Worm (Caenorhabditis elegans) whole organism, L3 larva: Measurements from ENCODE around the gene Y116A8C.33.

Source experiments
- R02D3.7 ChIP-seq: fragments of 150-350 bp; optimal IDR thresholded peaks from 2 replicates; lab custom pipeline; 2014; ENCODE audit warnings: missing biosample characterization, missing genetic modification characterization
- ZK546.5 ChIP-seq: sonication (generic microtip); optimal IDR thresholded peaks from 2 replicates; lab custom pipeline; 2017; ENCODE audit warnings: missing biosample characterization, missing genetic modification characterization
- aly-2 ChIP-seq: fragments of 150-350 bp; optimal IDR thresholded peaks from 2 replicates; lab custom pipeline; 2014; ENCODE audit warnings: missing biosample characterization, missing genetic modification characterization
- ceh-16 ChIP-seq: sonication (generic microtip); optimal IDR thresholded peaks from 2 replicates; lab custom pipeline; 2017; ENCODE audit warnings: missing biosample characterization, missing genetic modification characterization
- ceh-28 ChIP-seq: fragments of 150-350 bp; optimal IDR thresholded peaks from 2 replicates; lab custom pipeline; 2014; ENCODE audit warnings: missing biosample characterization, missing genetic modification reagents, missing genetic modification characterization
- ceh-82 ChIP-seq: fragments of 150-350 bp; optimal IDR thresholded peaks from 2 replicates; lab custom pipeline; 2014; ENCODE audit warnings: missing biosample characterization, missing genetic modification characterization
- ceh-9 ChIP-seq: sonication (generic microtip); optimal IDR thresholded peaks from 2 replicates; lab custom pipeline; 2018; ENCODE audit warnings: missing biosample characterization, missing genetic modification characterization
- daf-12 ChIP-seq: fragments of 150-350 bp; optimal IDR thresholded peaks from 2 replicates; lab custom pipeline; 2014; ENCODE audit warnings: missing biosample characterization, missing genetic modification reagents, missing genetic modification characterization
- egl-27 ChIP-seq: sonication (generic microtip); optimal IDR thresholded peaks from 4 replicates; lab custom pipeline; 2017; ENCODE audit warnings: missing biosample characterization, missing genetic modification reagents, missing genetic modification characterization
- egl-5 ChIP-seq: fragments of 150-350 bp; optimal IDR thresholded peaks from 2 replicates; lab custom pipeline; 2017; ENCODE audit warnings: missing biosample characterization, missing genetic modification reagents, missing genetic modification characterization, inconsistent platforms
- elt-1 ChIP-seq: fragments of 150-350 bp; optimal IDR thresholded peaks from 2 replicates; lab custom pipeline; 2014; ENCODE audit warnings: missing biosample characterization, missing genetic modification characterization
- elt-2 ChIP-seq: sonication (generic microtip); optimal IDR thresholded peaks from 2 replicates; lab custom pipeline; 2016; ENCODE audit warnings: missing genetic modification reagents, mild to moderate bottlenecking, missing genetic modification characterization, missing compliant biosample characterization
- elt-3 ChIP-seq, 3 experiments: fragments of 150-350 bp in 1 of 3; sonication (generic microtip) in 2 of 3; optimal IDR thresholded peaks; 2 replicates in 2 of 3; 4 replicates in 1 of 3; lab custom pipeline; 2014 to 2017; ENCODE audit warnings: missing biosample characterization in 3 of 3, missing genetic modification characterization in 3 of 3
- eor-1 ChIP-seq, 2 experiments: fragments of 150-350 bp; optimal IDR thresholded peaks; 2 replicates each; lab custom pipeline; 2014 to 2018; ENCODE audit warnings: missing biosample characterization in 2 of 2, missing genetic modification characterization in 2 of 2
- fkh-10 ChIP-seq: sonication (generic microtip); optimal IDR thresholded peaks from 2 replicates; lab custom pipeline; 2017; ENCODE audit warnings: missing biosample characterization, missing genetic modification reagents, missing genetic modification characterization
- fos-1 ChIP-seq: fragments of 150-350 bp; optimal IDR thresholded peaks from 2 replicates; lab custom pipeline; 2014; ENCODE audit warnings: missing biosample characterization, missing genetic modification characterization
- hmg-11 ChIP-seq: sonication (generic microtip); optimal IDR thresholded peaks from 2 replicates; lab custom pipeline; 2016; ENCODE audit warnings: missing genetic modification characterization, missing compliant biosample characterization
- lin-15B ChIP-seq: fragments of 150-350 bp; optimal IDR thresholded peaks from 2 replicates; lab custom pipeline; 2014; ENCODE audit warnings: missing biosample characterization, missing genetic modification characterization
- lin-39 ChIP-seq: fragments of 150-350 bp; optimal IDR thresholded peaks from 2 replicates; lab custom pipeline; 2018; ENCODE audit warnings: missing biosample characterization, missing genetic modification reagents, missing genetic modification characterization
- lsy-12 ChIP-seq: sonication (generic microtip); optimal IDR thresholded peaks from 2 replicates; lab custom pipeline; 2016; ENCODE audit warnings: mild to moderate bottlenecking, missing genetic modification characterization, missing compliant biosample characterization
- nhr-11 ChIP-seq: fragments of 150-350 bp; optimal IDR thresholded peaks from 2 replicates; lab custom pipeline; 2014; ENCODE audit warnings: missing biosample characterization, missing genetic modification characterization
- nhr-12 ChIP-seq: fragments of 150-350 bp; optimal IDR thresholded peaks from 2 replicates; lab custom pipeline; 2014; ENCODE audit warnings: missing biosample characterization, missing genetic modification characterization
- nhr-23 ChIP-seq: fragments of 150-350 bp; optimal IDR thresholded peaks from 2 replicates; lab custom pipeline; 2014; ENCODE audit warnings: missing biosample characterization, missing genetic modification reagents, missing genetic modification characterization
- nhr-237 ChIP-seq: fragments of 150-350 bp; optimal IDR thresholded peaks from 2 replicates; lab custom pipeline; 2014; ENCODE audit warnings: missing biosample characterization, missing genetic modification characterization
- nhr-25 ChIP-seq: sonication (generic microtip); optimal IDR thresholded peaks from 2 replicates; lab custom pipeline; 2017; ENCODE audit warnings: missing biosample characterization, missing genetic modification characterization
- nhr-43 ChIP-seq: sonication (generic microtip); optimal IDR thresholded peaks from 2 replicates; lab custom pipeline; 2016; ENCODE audit warnings: mild to moderate bottlenecking, missing genetic modification characterization, missing compliant biosample characterization; ENCODE audit not compliant: poor library complexity, severe bottlenecking
- nhr-67 ChIP-seq: fragments of 150-350 bp; optimal IDR thresholded peaks from 2 replicates; lab custom pipeline; 2014; ENCODE audit warnings: missing biosample characterization, missing genetic modification characterization
- nhr-77 ChIP-seq: fragments of 150-350 bp; optimal IDR thresholded peaks from 2 replicates; lab custom pipeline; 2014; ENCODE audit warnings: missing biosample characterization, missing genetic modification characterization
- pqm-1 ChIP-seq: fragments of 150-350 bp; optimal IDR thresholded peaks from 2 replicates; lab custom pipeline; 2017; ENCODE audit warnings: missing biosample characterization, missing genetic modification characterization, inconsistent platforms
- sea-2 ChIP-seq: fragments of 150-350 bp; sonication (generic microtip); optimal IDR thresholded peaks from 4 replicates; lab custom pipeline; 2014; ENCODE audit warnings: missing biosample characterization, missing genetic modification reagents, missing genetic modification characterization
- skn-1 ChIP-seq: fragments of 150-350 bp; optimal IDR thresholded peaks from 2 replicates; lab custom pipeline; 2014; ENCODE audit warnings: missing biosample characterization, missing genetic modification characterization
- tbx-2 ChIP-seq: sonication (generic microtip); optimal IDR thresholded peaks from 2 replicates; lab custom pipeline; 2016; ENCODE audit warnings: mild to moderate bottlenecking, missing genetic modification characterization, missing compliant biosample characterization
- unc-62 ChIP-seq: fragments of 150-350 bp; sonication (generic microtip); optimal IDR thresholded peaks from 4 replicates; lab custom pipeline; 2014; ENCODE audit warnings: missing biosample characterization, missing genetic modification reagents, missing genetic modification characterization
- zag-1 ChIP-seq: fragments of 150-350 bp; optimal IDR thresholded peaks from 2 replicates; lab custom pipeline; 2014; ENCODE audit warnings: missing biosample characterization, missing genetic modification characterization
- ztf-11 ChIP-seq: fragments of 150-350 bp; optimal IDR thresholded peaks from 2 replicates; lab custom pipeline; 2014; ENCODE audit warnings: missing biosample characterization, missing genetic modification characterization
- ztf-4 ChIP-seq: fragments of 150-350 bp; optimal IDR thresholded peaks from 2 replicates; lab custom pipeline; 2014; ENCODE audit warnings: missing biosample characterization, missing genetic modification characterization

The Y116A8C.33 gene

ce11 chrIV:17126512-17126911, 14.6 kb downstream of the Y116A8C.33 start:
- no peak for TF ChIP-seq sea-2 (GFP tag; lab: Kevin White, UChicago)
- TF ChIP-seq egl-5 (tag; lab: Kevin White, UChicago): no peak
- no peak for TF ChIP-seq zag-1
- no peak for TF ChIP-seq nhr-237 (tag; lab: Kevin White, UChicago)
- TF ChIP-seq aly-2: no peak
- TF ChIP-seq eor-1 (tag; optimal IDR thresholded peaks at IDR 0.05; lab: Kevin White, UChicago): no peak
- TF ChIP-seq ceh-82 (tag; lab: Kevin White, UChicago): no peak
- no peak for TF ChIP-seq fkh-10 (GFP tag; lab: Kevin White, UChicago)
- TF ChIP-seq lsy-12 (tag; lab: Kevin White, UChicago): no peak
- no peak for TF ChIP-seq nhr-25
- no peak for TF ChIP-seq ceh-16 (tag; lab: Kevin White, UChicago)
- TF ChIP-seq nhr-43 (tag; lab: Kevin White, UChicago): no peak
- TF ChIP-seq lin-39 (tag; lab: Kevin White, UChicago): no peak
- TF ChIP-seq ztf-4: no peak
- no peak for TF ChIP-seq R02D3.7 (tag; lab: Kevin White, UChicago)

ce11 chrIV:17131035-17131595, 19.2 kb downstream of the Y116A8C.33 start, which contains the start of the genes Y116A8C.37 and Y116A8C.38:
TSS of gene Y116A8C.37 (minus strand) at chrIV:17131135.
TSS of gene Y116A8C.38 (plus strand) at chrIV:17131545.
- TF ChIP-seq ceh-28 (tag; lab: Kevin White, UChicago) (no peak), ceh-16 (tag; lab: Kevin White, UChicago) (no peak), sea-2 (GFP tag; lab: Kevin White, UChicago) (no peak), ztf-4 (no peak), fkh-10 (GFP tag; lab: Kevin White, UChicago) (no peak), fos-1 (tag; lab: Kevin White, UChicago) (no peak), elt-2 (tag; lab: Kevin White, UChicago) (no peak), ZK546.5 (no peak)

ce11 chrIV:17150418-17150817, 38.5 kb downstream of the Y116A8C.33 start:
- TF ChIP-seq elt-2 (tag; lab: Kevin White, UChicago): no peak
- TF ChIP-seq aly-2: no peak
- no peak for TF ChIP-seq nhr-77
- TF ChIP-seq daf-12: no peak

DNA sequence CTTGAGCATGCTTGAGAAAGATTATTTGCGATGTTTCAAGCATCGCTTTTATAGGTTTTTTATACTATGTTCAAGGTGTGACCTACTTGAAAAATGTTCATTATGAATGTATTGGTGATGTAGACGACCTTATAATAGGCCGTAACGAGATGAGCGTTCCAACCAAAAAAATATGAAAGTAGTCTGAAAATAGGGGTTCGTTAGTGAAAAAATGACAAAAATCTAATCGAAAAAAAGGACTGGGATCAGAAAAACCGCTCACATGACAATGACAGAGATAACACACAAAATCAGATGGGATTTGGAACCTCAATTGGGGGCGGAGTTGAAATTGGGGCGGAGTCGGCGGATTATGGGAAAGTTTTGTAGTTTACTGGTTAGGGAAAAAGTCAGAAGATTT, 39.0 kb downstream of the Y116A8C.33 start, which contains the start of gene Y116A8C.40:
TSS of gene Y116A8C.40 (minus strand) at position 101 of the 400 bp plus-strand sequence.
- TF ChIP-seq ceh-82 (tag; lab: Kevin White, UChicago) (no peak), nhr-67 (tag; lab: Kevin White, UChicago) (no peak), nhr-77 (no peak), skn-1 (tag; lab: Kevin White, UChicago) (no peak), fkh-10 (GFP tag; lab: Kevin White, UChicago) (no peak), nhr-237 (tag; lab: Kevin White, UChicago) (no peak), sea-2 (GFP tag; lab: Kevin White, UChicago) (no peak), daf-12 (no peak), ceh-28 (tag; lab: Kevin White, UChicago) (no peak), nhr-12 (tag; lab: Kevin White, UChicago) (no peak), lin-39 (tag; lab: Kevin White, UChicago) (no peak)
- TF ChIP-seq, all 47 proteins: peak for 0

- TF ChIP-seq nhr-25: no peak
- TF ChIP-seq tbx-2 (tag; lab: Kevin White, UChicago): no peak
- no peak for TF ChIP-seq lin-39 (tag; lab: Kevin White, UChicago)
- no peak for TF ChIP-seq egl-27
- no peak for TF ChIP-seq ceh-9 (tag; lab: Kevin White, UChicago)
Observed at ce11 chrIV:17153002-17153401, 41.1 kb downstream of the Y116A8C.33 start.

DNA sequence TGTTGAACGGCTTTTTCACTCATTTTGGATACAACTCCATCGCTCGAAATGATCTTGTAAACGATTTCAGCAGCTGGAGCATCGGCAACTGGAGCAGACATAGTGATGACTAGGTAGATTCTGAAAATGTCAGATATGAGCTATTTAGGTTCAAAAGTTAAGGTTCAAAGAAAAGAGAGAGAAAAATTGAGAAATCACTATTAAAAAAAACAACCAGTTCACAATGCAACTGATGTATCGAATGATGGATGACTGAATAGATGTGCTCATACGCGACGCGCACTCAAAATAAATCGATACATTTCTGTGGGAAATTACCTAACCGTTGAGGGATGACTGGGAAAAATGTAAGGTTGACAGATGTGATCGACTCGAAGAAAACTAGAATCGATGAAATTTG, 50.6 kb downstream of the Y116A8C.33 start, which contains the start of gene skr-13:
TSS of gene skr-13 (minus strand) at position 101 of the 400 bp plus-strand sequence.
- TF ChIP-seq hmg-11: no peak
- no peak for TF ChIP-seq unc-62 (GFP tag; lab: Kevin White, UChicago)
- no peak for TF ChIP-seq ztf-11 (tag; lab: Kevin White, UChicago)
- TF ChIP-seq zag-1: no peak
- no peak for TF ChIP-seq lin-39 (tag; lab: Kevin White, UChicago)
- TF ChIP-seq elt-3 (tag; optimal IDR thresholded peaks at IDR 0.05; lab: Kevin White, UChicago): no peak
- no peak for TF ChIP-seq nhr-23 (tag; lab: Kevin White, UChicago)
- no peak for TF ChIP-seq ztf-4
- no peak for TF ChIP-seq pqm-1
- TF ChIP-seq tbx-2 (tag; lab: Kevin White, UChicago): no peak
- TF ChIP-seq elt-1 (tag; lab: Kevin White, UChicago): no peak
- no peak for TF ChIP-seq elt-2 (tag; lab: Kevin White, UChicago)
- TF ChIP-seq lin-15B (tag; lab: Kevin White, UChicago): no peak
- no peak for TF ChIP-seq nhr-11 (tag; lab: Kevin White, UChicago)
